Fruit fly (Drosophila melanogaster) S2 (cell line): Measurements from ENCODE around the gene Hsp67Ba.

Source experiments
- CG8478 ChIP-seq: fragments of >200 bp; optimal IDR thresholded peaks from 2 replicates; lab custom pipeline; 2018
- CTCF ChIP-seq, 2 experiments: fragments of >200 bp; optimal IDR thresholded peaks; 2 replicates each; lab custom pipeline; 2018

The Hsp67Ba gene

dm6 chr3L:9384445-9385079 lies 5.2 kb upstream of the Hsp67Ba start:
- TF ChIP-seq CTCF (optimal IDR thresholded peaks at IDR 0.05; lab: Kevin White, UChicago) (no peak), CG8478 (lab: Kevin White, UChicago) (no peak)

dm6 chr3L:9383345-9384075 lies 4.2 kb upstream of the Hsp67Ba start, which contains the start of gene Hsp27:
Gene Hsp27 (plus strand): TSS chr3L:9384063.
- TF ChIP-seq CTCF (optimal IDR thresholded peaks at IDR 0.05; lab: Kevin White, UChicago), result no peak
- no peak for TF ChIP-seq CG8478 (lab: Kevin White, UChicago)

dm6 chr3L:9381602-9382001 lies 2.3 kb upstream of the Hsp67Ba start, which contains the start of gene Hsp23:
Gene Hsp23 (plus strand): TSS chr3L:9381882.
- no peak for TF ChIP-seq CTCF (optimal IDR thresholded peaks at IDR 0.05; lab: Kevin White, UChicago)
- TF ChIP-seq CG8478 (lab: Kevin White, UChicago), result no peak

dm6 chr3L:9380344-9380849 lies 1.1 kb upstream of the Hsp67Ba start:
- TF ChIP-seq CG8478 (lab: Kevin White, UChicago) (no peak), CTCF (optimal IDR thresholded peaks at IDR 0.05; lab: Kevin White, UChicago) (no peak)

dm6 chr3L:9377198-9378035 lies 1.9 kb downstream of the Hsp67Ba start, which contains the start of gene Hsp26:
Gene Hsp26 (minus strand): TSS chr3L:9377427.
- TF ChIP-seq CG8478 (lab: Kevin White, UChicago), result no peak
- no peak for TF ChIP-seq CTCF (optimal IDR thresholded peaks at IDR 0.05; lab: Kevin White, UChicago)

- TF ChIP-seq CG8478 (lab: Kevin White, UChicago) (no peak), CTCF (optimal IDR thresholded peaks at IDR 0.05; lab: Kevin White, UChicago) (no peak)
Observed at dm6 chr3L:9376573-9376972, 2.8 kb downstream of the Hsp67Ba start.

dm6 chr3L:9375130-9375529 lies 4.2 kb downstream of the Hsp67Ba start, which contains the start of gene CG4461:
Gene CG4461 (plus strand): TSS chr3L:9375430.
- TF ChIP-seq CG8478 (lab: Kevin White, UChicago) (no peak), CTCF (optimal IDR thresholded peaks at IDR 0.05; lab: Kevin White, UChicago) (no peak)

dm6 chr3L:9373374-9374004 lies 5.8 kb downstream of the Hsp67Ba start:
- no peak for TF ChIP-seq CTCF (optimal IDR thresholded peaks at IDR 0.05; lab: Kevin White, UChicago)

dm6 chr3L:9372278-9372975 lies 6.9 kb downstream of the Hsp67Ba start, which contains the start of the genes Hsp67Bc, CG4456 and Hsp22:
Gene Hsp67Bc (minus strand): TSS chr3L:9372497.
Gene CG4456 (plus strand): TSS chr3L:9372722.
Gene Hsp22 (plus strand): TSS chr3L:9372931.
- TF ChIP-seq CG8478 (lab: Kevin White, UChicago) (no peak), CTCF (optimal IDR thresholded peaks at IDR 0.05; lab: Kevin White, UChicago) (no peak)

- no peak for TF ChIP-seq CG8478 (lab: Kevin White, UChicago)
- TF ChIP-seq CTCF (optimal IDR thresholded peaks at IDR 0.05; lab: Kevin White, UChicago), result no peak
Observed at dm6 chr3L:9370907-9371365, 8.4 kb downstream of the Hsp67Ba start, which contains the start of gene Fdx1. Gene Fdx1 (minus strand): TSS chr3L:9371238.

dm6 chr3L:9368665-9369064 lies 10.7 kb downstream of the Hsp67Ba start:
- TF ChIP-seq CTCF (optimal IDR thresholded peaks at IDR 0.05; lab: Kevin White, UChicago), result no peak
- no peak for TF ChIP-seq CG8478 (lab: Kevin White, UChicago)

- TF ChIP-seq CG8478 (lab: Kevin White, UChicago), result no peak
Observed at dm6 chr3L:9367431-9367867, 11.9 kb downstream of the Hsp67Ba start.

- TF ChIP-seq CG8478 (lab: Kevin White, UChicago) (no peak), CTCF (optimal IDR thresholded peaks at IDR 0.05; lab: Kevin White, UChicago) (no peak)
Observed at dm6 chr3L:9366850-9367430, 12.4 kb downstream of the Hsp67Ba start, which contains the start of the genes Klp67A and CG4452. Gene Klp67A (minus strand): TSS chr3L:9367046. Gene CG4452 (plus strand): TSS chr3L:9367377.
